Fruit fly (Drosophila melanogaster) S2 (cell line): ENCODE data around the gene BRWD3.

Experiments used
- CG8478 ChIP-seq: fragments of >200 bp; optimal IDR thresholded peaks from 2 replicates; lab custom pipeline; 2018
- CTCF ChIP-seq, 2 experiments: fragments of >200 bp; optimal IDR thresholded peaks; 2 replicates each; lab custom pipeline; 2018

dm6 chr3R:24348420-24349190, 29.8 kb downstream of the BRWD3 start, which contains the start of the genes CG5746 and CG6454:
- TF ChIP-seq CG8478 (no peak), CTCF (optimal IDR thresholded peaks at IDR 0.05; lab: Kevin White, UChicago) (no peak)
